Fruit fly (Drosophila melanogaster) S2 (cell line): ENCODE data around the gene CG42536.

Experiments
- CG8478 ChIP-seq: fragments of >200 bp; optimal IDR thresholded peaks from 2 replicates; lab custom pipeline; 2018
- CTCF ChIP-seq, 2 experiments: fragments of >200 bp; optimal IDR thresholded peaks; 2 replicates each; lab custom pipeline; 2018

CG42536 gene

dm6 chr3L:10639440-10639839 is 9.6 kb upstream of the CG42536 start, which contains the start of gene CG18628:
Gene CG18628 (plus strand): TSS chr3L:10639740.
- TF ChIP-seq CTCF (optimal IDR thresholded peaks at IDR 0.05; lab: Kevin White, UChicago) (no peak), CG8478 (lab: Kevin White, UChicago) (no peak)

DNA sequence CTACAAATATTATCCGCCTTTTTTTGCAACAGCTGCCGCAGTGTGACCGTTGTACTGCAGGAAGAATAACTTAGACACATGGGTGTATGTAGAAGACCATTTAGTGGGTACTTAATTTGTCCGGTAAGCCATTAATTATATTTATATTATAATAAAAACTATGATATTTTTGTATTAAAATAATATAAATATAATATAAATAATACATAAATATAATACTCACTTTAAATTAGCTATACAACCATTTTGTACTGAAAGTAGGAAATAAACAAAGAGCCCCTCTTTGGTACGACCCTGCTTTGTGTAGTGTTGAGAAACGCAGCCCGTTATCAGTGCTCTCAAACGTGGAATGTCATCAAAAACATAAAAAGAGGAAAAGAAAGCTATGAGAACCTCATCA is 8.0 kb upstream of the CG42536 start, which contains the start of gene Cnep1r2:
Cnep1r2 (plus strand) TSS at position 328 of the 400 bp plus-strand sequence.
- no peak for TF ChIP-seq CG8478 (lab: Kevin White, UChicago)
- no peak for TF ChIP-seq CTCF (optimal IDR thresholded peaks at IDR 0.05; lab: Kevin White, UChicago)

DNA sequence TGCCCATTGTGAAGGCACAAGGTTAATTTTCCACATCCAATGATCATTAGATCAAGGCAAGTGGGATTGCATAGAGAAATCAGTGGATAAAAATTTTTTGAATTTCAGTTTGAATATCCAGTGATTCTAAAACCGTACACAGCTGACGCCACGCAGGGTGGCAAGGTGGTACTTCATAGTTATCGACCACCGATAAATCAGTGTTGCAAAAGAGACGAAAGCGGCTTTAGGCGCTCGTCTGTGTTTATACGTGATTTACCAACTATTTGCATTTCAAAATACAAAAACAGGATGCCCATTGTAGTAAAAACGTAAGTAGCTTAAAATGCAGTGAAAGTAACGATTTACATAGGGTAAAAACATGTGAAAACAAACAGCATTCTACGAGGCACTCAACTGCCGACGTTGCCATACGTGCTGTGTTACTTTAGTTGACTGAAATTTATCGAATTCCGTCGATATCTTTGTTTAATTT is 1.1 kb upstream of the CG42536 start, which contains the start of the genes CG42535, CG34001 and hay:
CG42535 (minus strand) TSS at position 51 of the 475 bp plus-strand sequence.
CG34001 (plus strand) TSS at position 195 of the 475 bp plus-strand sequence.
hay (plus strand) TSS at position 195 of the 475 bp plus-strand sequence.
- TF ChIP-seq CTCF (optimal IDR thresholded peaks at IDR 0.05; lab: Kevin White, UChicago) (peak; percentile 24 to 36), CG8478 (lab: Kevin White, UChicago) (no peak)

- TF ChIP-seq CTCF (optimal IDR thresholded peaks at IDR 0.05; lab: Kevin White, UChicago) (no peak), CG8478 (lab: Kevin White, UChicago) (no peak)
Observed at dm6 chr3L:10628384-10628783, 1.5 kb downstream of the CG42536 start, which contains the start of gene CG14151. Gene CG14151 (minus strand): TSS chr3L:10628484.

DNA sequence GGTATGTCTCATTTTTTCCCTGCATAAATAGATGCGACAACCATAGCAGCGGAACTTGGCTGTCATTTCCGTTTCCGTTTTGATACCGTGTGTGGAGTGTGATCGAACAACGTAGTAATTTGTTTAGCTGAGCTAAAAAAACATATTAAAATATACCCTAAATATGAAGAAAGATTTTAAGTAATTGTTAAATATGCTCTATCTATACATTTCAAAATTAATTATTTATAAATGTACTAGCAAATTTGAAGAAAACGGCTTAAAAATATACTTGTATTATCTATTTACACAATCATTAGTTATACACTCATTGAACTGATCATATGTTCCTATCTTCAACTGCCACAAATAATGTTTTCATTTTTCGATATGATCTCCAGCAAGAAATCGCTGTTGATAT is 3.7 kb downstream of the CG42536 start, which contains the start of gene CG34238:
CG34238 (plus strand) TSS at position 301 of the 400 bp plus-strand sequence.
- TF ChIP-seq CTCF (optimal IDR thresholded peaks at IDR 0.05; lab: Kevin White, UChicago): no peak
- no peak for TF ChIP-seq CG8478 (lab: Kevin White, UChicago)

DNA sequence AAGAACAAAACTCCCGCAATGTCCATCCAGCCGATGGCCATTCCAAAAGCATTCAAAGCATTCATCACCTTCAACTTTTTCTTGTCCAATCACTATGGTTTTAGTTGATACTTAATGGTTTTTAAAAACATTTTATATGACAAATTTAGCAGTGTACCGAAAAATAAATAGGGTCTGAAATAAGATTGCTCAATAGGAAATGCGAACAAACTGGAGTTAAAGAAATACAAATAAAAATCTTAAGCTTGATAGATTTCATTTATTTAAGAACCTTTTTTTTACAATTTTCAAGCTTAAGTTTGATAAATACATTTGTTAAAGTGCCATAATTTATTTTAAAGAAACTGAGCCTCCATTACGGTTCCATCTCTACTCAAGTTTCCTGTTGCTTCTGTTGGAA is 4.4 kb downstream of the CG42536 start, which contains the start of gene CG43127:
CG43127 (minus strand) TSS at position 101 of the 400 bp plus-strand sequence.
- TF ChIP-seq CTCF (optimal IDR thresholded peaks at IDR 0.05; lab: Kevin White, UChicago): no peak
- TF ChIP-seq CG8478 (lab: Kevin White, UChicago): no peak

DNA sequence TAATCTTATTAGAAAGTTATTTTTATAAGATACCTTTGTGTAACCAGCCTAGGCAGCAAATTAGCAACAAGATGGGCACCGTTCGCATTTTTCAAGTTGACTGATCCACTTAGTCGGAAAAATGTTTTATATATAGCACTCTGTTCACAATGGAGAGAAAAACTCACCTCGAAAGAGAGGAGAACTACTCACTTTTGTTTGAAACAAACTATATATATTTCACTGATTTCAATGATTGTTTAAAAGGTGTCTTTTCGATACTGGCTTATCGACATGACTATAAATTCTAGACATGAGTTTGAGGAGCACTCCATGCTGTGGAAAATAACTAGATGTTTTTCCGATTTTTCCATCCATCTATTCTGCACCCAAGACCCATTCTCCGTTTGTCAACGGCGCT is 6.4 kb downstream of the CG42536 start, which contains the start of gene CG42521:
CG42521 (minus strand) TSS at position 101 of the 400 bp plus-strand sequence.
- TF ChIP-seq CG8478 (lab: Kevin White, UChicago) (no peak), CTCF (optimal IDR thresholded peaks at IDR 0.05; lab: Kevin White, UChicago) (no peak)

DNA sequence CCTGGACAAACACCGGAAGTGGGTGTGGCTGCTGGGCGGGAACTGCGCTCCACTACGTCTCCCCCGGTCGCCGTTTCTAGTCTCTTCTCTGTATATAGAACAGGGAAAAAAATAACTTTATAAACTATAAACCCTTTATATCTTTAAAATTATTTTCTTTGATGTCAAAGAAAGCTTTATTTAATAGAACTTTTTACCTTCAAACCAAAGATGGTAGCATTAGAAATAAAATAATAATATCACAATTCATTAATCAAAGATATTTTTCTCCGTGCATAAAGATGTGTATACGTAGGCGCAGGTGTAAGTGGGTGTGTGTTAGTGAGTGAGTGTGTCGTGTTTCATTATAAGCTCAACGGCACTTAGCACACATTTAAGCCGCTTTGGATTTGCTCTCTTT is 30.4 kb downstream of the CG42536 start:
- TF ChIP-seq CTCF (optimal IDR thresholded peaks at IDR 0.05; lab: Kevin White, UChicago) (no peak), CG8478 (lab: Kevin White, UChicago) (no peak)

- no peak for TF ChIP-seq CTCF (optimal IDR thresholded peaks at IDR 0.05; lab: Kevin White, UChicago)
Observed at dm6 chr3L:10584965-10585364, 44.9 kb downstream of the CG42536 start.

DNA sequence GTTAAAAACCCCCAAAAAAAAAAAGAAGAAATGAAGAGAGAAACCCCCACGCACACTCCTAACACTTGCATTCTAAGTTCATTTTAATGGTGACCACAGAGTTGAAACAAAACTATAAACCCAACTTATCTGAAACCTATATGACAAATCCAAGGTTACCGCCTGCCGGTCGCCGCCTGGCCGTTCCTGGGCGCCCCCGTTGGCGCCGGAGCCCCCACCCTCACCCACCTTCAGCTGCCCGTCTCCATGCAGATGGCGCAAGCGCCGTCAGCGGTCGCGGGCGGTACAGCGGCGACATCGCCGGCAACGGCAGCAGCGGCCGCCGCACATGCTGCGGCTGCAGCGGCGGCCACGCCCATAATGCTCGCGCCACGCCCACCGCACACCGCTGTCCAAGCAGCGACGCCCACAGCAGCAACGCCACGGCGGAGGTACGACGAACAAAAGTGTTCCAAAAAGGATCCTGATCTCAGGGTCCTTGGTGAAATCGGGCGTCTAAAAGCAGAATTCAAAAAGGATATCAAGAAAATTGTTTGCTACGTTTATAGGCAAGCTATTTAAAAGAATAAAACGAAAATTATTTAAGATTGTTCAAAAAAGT is 48.1 kb downstream of the CG42536 start:
- no peak for TF ChIP-seq CTCF (optimal IDR thresholded peaks at IDR 0.05; lab: Kevin White, UChicago)
- no peak for TF ChIP-seq CG8478 (lab: Kevin White, UChicago)
